Worm (Caenorhabditis elegans): ENCODE measurements around the gene T28A11.16.

T28A11.16 gene

DNA sequence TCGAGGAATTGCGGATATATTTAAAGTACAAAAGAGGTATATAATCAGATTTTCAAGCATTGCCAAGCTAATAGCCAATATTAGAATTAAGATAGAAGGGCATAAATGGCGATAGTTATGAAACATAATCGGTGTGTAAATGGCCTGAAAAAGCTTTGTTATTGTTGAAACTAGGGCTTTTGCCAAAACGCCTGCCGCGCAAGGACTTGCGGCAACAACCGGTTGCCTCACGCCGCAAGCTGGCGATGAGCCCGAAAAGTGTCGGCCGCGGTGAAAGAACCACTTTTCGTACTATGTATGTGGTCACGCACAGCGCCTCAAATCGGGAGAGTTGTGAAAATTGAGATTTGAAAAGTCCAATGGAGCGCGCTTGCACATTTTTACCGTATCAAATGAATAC is 40.4 kb upstream of the T28A11.16 start:
- 0 out of 2 replicates have a peak, but pooled peaks have one; percentile 22 for TF ChIP-seq let-526 (GFP tag; IDR thresholded peaks at IDR 0.05)
- peak; percentile 66; the same call in 1 of the 2 replicates for TF ChIP-seq egl-18 (GFP tag; IDR thresholded peaks at IDR 0.05)
- TF ChIP-seq B0019.2 (GFP tag; conservative IDR thresholded peaks at IDR 0.05): no peak
- TF ChIP-seq ztf-25 (GFP tag; IDR thresholded peaks at IDR 0.05): 0 out of 2 replicates have a peak, but pooled peaks have one; percentile 36
- TF ChIP-seq rcor-1 (GFP tag; IDR thresholded peaks at IDR 0.05): no peak

DNA sequence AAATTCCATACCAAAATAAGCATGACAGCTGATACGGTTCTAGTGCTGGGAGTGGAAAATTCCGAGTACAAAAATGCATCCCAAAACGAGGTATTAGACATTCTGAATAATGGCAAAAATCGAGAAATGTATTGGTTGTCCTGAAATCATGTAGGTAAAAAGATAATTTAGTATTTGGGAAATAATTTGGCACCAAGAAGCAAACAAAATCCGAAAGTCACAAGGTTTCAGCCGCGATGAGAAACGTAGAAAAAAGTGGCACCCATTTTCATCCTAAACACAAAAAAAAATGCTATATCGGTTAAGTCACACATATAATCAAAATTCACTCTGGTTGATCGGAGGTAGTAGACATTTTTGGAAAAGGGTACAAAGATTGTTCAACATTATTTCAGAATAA is 38.7 kb upstream of the T28A11.16 start, which contains the start of gene srx-122:
srx-122 (minus strand) TSS at position 101 of the 400 bp plus-strand sequence.
- TF ChIP-seq F49E8.2 (tag; optimal IDR thresholded peaks at IDR 0.05; ENCODE audit: insufficient read depth) (no peak), egl-44 (GFP tag; IDR thresholded peaks at IDR 0.05) (no peak), rpc-1 (optimal IDR thresholded peaks at IDR 0.05) (no peak), rpc-1 (tag; optimal IDR thresholded peaks at IDR 0.05) (no peak), Y95B8A.8 (GFP tag; IDR thresholded peaks at IDR 0.05) (no peak), nhr-27 (tag; optimal IDR thresholded peaks at IDR 0.05) (no peak), let-526 (GFP tag; IDR thresholded peaks at IDR 0.05) (no peak), ztf-28 (GFP tag; IDR thresholded peaks at IDR 0.05) (no peak), bed-2 (GFP tag; IDR thresholded peaks at IDR 0.05) (no peak), bed-1 (GFP tag; IDR thresholded peaks at IDR 0.05) (no peak), ztf-3 (GFP tag; optimal IDR thresholded peaks at IDR 0.05) (no peak), dpff-1 (tag; optimal IDR thresholded peaks at IDR 0.05) (no peak), dpl-1 (GFP tag; optimal IDR thresholded peaks at IDR 0.05) (no peak), zim-3 (tag; optimal IDR thresholded peaks at IDR 0.05) (no peak)

- TF ChIP-seq lag-1 (GFP tag; IDR thresholded peaks at IDR 0.05) (no peak), F52B5.7 (tag; optimal IDR thresholded peaks at IDR 0.05) (no peak), aptf-2 (GFP tag; conservative IDR thresholded peaks at IDR 0.05) (no peak), cebp-2 (GFP tag; IDR thresholded peaks at IDR 0.05) (no peak), ets-4 (GFP tag; optimal IDR thresholded peaks at IDR 0.05) (no peak), cebp-1 (GFP tag; IDR thresholded peaks at IDR 0.05) (no peak), cebp-1 (tag; optimal IDR thresholded peaks at IDR 0.05) (no peak), attf-5 (GFP tag; optimal IDR thresholded peaks at IDR 0.05) (no peak), F37B4.10 (GFP tag; IDR thresholded peaks at IDR 0.05) (no peak), hlh-26 (GFP tag; conservative IDR thresholded peaks at IDR 0.05) (no peak), athp-1 (tag; optimal IDR thresholded peaks at IDR 0.05) (no peak), madf-8 (GFP tag; conservative IDR thresholded peaks at IDR 0.05) (no peak), ceh-100 (GFP tag; IDR thresholded peaks at IDR 0.05) (no peak), efl-1 (GFP tag; optimal IDR thresholded peaks at IDR 0.05) (no peak), F55B11.4 (tag; optimal IDR thresholded peaks at IDR 0.05; ENCODE audit: borderline replicate concordance, insufficient read depth) (no peak)
These were observed 36.4 kb upstream of the T28A11.16 start for ce11 chrV:3295368-3295767.

- no peak for TF ChIP-seq T07F8.4 (tag; optimal IDR thresholded peaks at IDR 0.05)
- no peak for TF ChIP-seq F49E8.2 (tag; optimal IDR thresholded peaks at IDR 0.05; ENCODE audit: insufficient read depth)
- no peak for TF ChIP-seq F10E7.11 (tag; optimal IDR thresholded peaks at IDR 0.05)
- no peak for TF ChIP-seq ztf-25 (GFP tag; IDR thresholded peaks at IDR 0.05)
- no peak for TF ChIP-seq madf-10 (tag; optimal IDR thresholded peaks at IDR 0.05)
- TF ChIP-seq K12H6.12 (tag; optimal IDR thresholded peaks at IDR 0.05): no peak
- no peak for TF ChIP-seq ztf-6 (GFP tag; IDR thresholded peaks at IDR 0.05)
- no peak for TF ChIP-seq athp-1 (tag; optimal IDR thresholded peaks at IDR 0.05)
- no peak for TF ChIP-seq lin-40 (tag; optimal IDR thresholded peaks at IDR 0.05)
- no peak for TF ChIP-seq lsl-1 (GFP tag; optimal IDR thresholded peaks at IDR 0.05)
- no peak for TF ChIP-seq mel-28 (tag; optimal IDR thresholded peaks at IDR 0.05; ENCODE audit: borderline replicate concordance)
- TF ChIP-seq F39B2.1 (GFP tag; IDR thresholded peaks at IDR 0.05): no peak
These were observed 30.2 kb upstream of the T28A11.16 start, which contains the start of gene F35F10.6 for ce11 chrV:3289267-3289666. TSS of gene F35F10.6 (minus strand) at chrV:3289367.
